Fruit fly (Drosophila melanogaster): ENCODE measurements around the gene CG9044.

CG9044 gene

dm6 chr2L:5944305-5945282, 4.7 kb upstream of the CG9044 start:
- TF ChIP-seq h (optimal IDR thresholded peaks at IDR 0.05): no peak
- TF ChIP-seq ttk (optimal IDR thresholded peaks at IDR 0.05): no peak
- no peak for TF ChIP-seq Myc (optimal IDR thresholded peaks at IDR 0.05)
- TF ChIP-seq Sin3A (optimal IDR thresholded peaks at IDR 0.05): no peak
- no peak for TF ChIP-seq psq (optimal IDR thresholded peaks at IDR 0.05)
- TF ChIP-seq insv (optimal IDR thresholded peaks at IDR 0.05): no peak

DNA sequence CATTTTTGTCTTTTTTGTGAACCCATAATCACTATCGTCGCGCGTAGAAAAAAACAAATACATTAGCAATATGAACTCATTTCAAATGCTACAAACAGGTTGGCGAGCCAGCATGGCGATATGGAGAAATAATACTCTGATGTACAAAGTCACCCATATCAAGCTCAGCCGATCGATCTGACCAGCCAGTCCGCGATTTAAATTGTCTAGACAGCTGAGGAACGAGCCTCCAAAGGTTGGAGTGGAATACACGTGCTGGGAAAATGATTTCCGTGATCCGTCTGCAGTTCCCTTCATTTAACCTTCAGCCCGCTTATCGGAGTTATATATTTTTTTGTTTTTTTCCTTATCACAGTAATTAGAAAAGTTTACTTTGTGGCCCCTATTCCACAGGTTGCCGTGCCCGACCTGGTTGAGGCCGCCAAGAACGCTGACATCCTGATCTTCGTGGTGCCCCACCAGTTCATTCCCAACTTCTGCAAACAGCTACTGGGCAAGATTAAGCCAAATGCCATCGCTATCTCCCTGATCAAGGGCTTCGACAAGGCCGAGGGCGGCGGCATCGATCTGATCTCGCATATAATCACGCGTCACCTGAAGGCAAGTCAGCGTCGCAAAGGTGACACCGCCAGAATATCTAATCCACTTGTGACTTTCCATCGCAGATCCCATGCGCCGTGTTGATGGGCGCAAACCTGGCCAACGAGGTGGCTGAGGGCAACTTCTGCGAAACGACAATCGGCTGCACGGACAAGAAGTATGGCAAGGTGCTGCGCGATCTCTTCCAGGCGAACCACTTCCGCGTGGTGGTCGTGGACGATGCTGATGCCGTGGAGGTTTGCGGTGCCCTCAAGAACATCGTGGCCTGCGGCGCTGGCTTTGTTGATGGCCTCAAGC, 3.4 kb upstream of the CG9044 start:
- TF ChIP-seq insv (optimal IDR thresholded peaks at IDR 0.05) (no peak), h (optimal IDR thresholded peaks at IDR 0.05) (no peak), Sin3A (optimal IDR thresholded peaks at IDR 0.05) (no peak), psq (optimal IDR thresholded peaks at IDR 0.05) (no peak), Myc (optimal IDR thresholded peaks at IDR 0.05) (no peak), ttk (optimal IDR thresholded peaks at IDR 0.05) (no peak)

DNA sequence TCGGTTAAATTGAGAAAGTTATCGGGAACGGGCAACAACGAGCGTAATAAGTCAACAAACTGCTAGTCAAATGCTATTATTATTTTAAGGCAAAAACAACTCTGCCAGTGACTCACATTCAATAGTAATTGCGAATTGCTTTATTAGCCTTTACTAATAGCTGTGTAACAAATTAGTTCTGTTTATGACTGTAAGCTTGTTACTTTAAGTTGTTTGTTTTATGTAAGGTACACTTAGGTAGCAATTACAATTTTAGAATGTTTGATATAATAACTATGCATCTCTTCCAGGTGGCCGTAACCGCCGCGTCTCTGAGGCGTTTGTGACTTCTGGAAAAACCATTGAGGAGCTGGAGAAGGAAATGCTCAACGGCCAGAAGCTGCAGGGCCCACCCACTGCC, 2.5 kb upstream of the CG9044 start:
- no peak for TF ChIP-seq h (optimal IDR thresholded peaks at IDR 0.05)
- TF ChIP-seq Myc (optimal IDR thresholded peaks at IDR 0.05): no peak
- TF ChIP-seq psq (optimal IDR thresholded peaks at IDR 0.05): no peak
- no peak for TF ChIP-seq ttk (optimal IDR thresholded peaks at IDR 0.05)
- TF ChIP-seq insv (optimal IDR thresholded peaks at IDR 0.05): no peak
- TF ChIP-seq Sin3A (optimal IDR thresholded peaks at IDR 0.05): no peak

dm6 chr2L:5947504-5947903, 1.7 kb upstream of the CG9044 start:
- TF ChIP-seq psq (optimal IDR thresholded peaks at IDR 0.05): no peak
- TF ChIP-seq ttk (optimal IDR thresholded peaks at IDR 0.05): no peak
- no peak for TF ChIP-seq Sin3A (optimal IDR thresholded peaks at IDR 0.05)
- TF ChIP-seq insv (optimal IDR thresholded peaks at IDR 0.05): no peak
- no peak for TF ChIP-seq Myc (optimal IDR thresholded peaks at IDR 0.05)

- no peak for TF ChIP-seq Sin3A (optimal IDR thresholded peaks at IDR 0.05)
- TF ChIP-seq h (optimal IDR thresholded peaks at IDR 0.05): no peak
- TF ChIP-seq psq (optimal IDR thresholded peaks at IDR 0.05): no peak
- no peak for TF ChIP-seq Myc (optimal IDR thresholded peaks at IDR 0.05)
Observed at dm6 chr2L:5956153-5956552, 6.9 kb downstream of the CG9044 start, which contains the start of gene CG13999. Gene CG13999 (minus strand): TSS chr2L:5956466.

DNA sequence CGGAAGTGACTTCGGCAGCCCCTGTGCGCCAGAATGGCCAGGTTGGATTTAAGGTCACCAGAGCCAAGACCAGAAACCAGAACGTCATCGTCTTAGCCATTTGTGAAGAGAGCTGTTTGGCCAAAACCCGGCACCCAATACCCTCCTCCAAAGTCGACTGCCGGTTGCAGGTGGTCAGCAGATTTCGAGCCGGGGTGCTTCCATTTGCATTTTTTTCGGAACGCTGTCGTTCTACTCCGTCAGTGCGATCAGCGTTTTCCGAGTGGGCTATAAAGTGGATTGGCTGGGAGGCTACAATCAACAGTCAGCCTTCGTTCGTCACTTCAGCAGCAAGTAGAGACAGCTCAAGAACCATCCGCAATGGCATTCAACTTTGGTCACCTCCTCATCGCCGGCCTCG, 7.5 kb downstream of the CG9044 start, which contains the start of the genes CG13998 and Vm26Ab:
CG13998 (minus strand) TSS at position 114 of the 400 bp plus-strand sequence.
Vm26Ab (plus strand) TSS at position 299 of the 400 bp plus-strand sequence.
- no peak for TF ChIP-seq ttk (optimal IDR thresholded peaks at IDR 0.05)

DNA sequence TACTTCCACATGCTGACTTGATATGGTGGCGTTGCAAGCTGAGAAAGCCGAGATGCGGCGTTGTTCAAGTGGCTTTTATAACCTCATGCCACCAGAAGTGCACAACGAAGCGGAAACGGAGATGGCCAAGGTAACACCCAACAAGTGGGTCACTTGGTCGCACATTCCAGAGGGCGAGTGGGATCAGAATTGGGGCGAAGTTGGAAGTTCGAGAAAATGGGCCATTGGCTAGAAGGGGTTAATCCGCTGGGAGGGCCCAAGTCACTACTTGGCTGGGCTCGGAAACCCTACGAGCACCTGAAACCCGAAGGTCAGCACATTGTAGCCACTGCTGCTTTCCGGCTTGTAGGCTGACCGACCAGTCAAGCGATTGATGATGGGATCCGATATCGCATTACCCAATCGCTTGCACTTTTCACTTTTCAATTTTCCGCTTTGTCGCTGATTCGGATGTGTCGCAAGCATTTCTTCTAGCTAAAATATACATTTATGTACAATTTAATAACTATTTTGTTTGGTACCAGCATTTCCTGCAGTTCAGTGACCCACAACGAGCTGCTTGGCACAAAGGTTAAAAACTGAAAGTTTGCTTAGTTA, 9.4 kb downstream of the CG9044 start, which contains the start of gene Vm26Ac:
Vm26Ac (minus strand) TSS at position 51 of the 597 bp plus-strand sequence.
- no peak for TF ChIP-seq insv (optimal IDR thresholded peaks at IDR 0.05)

DNA sequence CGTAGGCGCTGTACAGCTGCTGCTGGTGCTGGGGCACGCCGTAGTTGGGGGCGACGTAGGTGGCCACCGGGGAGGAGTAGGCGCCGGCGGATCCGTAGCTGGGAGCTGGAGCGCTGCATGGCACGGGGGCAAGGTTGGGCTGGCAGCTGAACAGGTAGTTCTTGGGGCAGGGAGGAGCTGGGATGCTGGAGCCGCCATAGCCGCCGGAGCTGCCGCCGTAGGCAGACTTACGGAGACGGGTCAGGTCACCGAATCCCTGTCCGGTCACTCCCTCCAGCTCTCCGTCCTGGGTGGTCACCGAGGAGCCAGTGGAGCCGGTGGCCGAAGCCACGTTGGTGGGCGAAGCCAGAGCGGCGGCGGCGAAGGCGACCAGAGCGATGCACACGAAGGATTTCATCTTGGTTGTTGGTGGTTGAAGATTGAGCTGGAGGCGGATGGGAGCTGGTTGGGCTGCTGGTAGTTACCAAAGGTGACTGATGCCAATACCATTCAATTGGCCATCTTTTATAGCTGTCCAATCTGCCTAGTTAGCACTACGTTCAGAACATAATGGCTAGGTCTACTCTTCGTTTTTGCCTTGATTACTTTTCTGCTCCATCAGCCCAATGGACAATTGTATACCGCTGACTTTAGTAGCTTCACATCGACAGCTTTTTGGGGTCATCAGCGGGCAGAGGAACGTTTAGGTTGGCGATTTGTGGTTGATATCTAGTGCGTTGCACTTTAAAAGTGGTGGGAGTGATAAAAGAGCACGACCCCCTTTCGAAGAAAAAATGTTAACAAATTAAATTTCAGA, 10.8 kb downstream of the CG9044 start, which contains the start of gene Vm26Aa:
Vm26Aa (minus strand) TSS at position 478 of the 796 bp plus-strand sequence.
- TF ChIP-seq Myc (optimal IDR thresholded peaks at IDR 0.05) (no peak), ttk (optimal IDR thresholded peaks at IDR 0.05) (no peak), Sin3A (optimal IDR thresholded peaks at IDR 0.05) (no peak), h (optimal IDR thresholded peaks at IDR 0.05) (no peak), insv (optimal IDR thresholded peaks at IDR 0.05) (no peak), psq (optimal IDR thresholded peaks at IDR 0.05) (no peak)

- TF ChIP-seq h (optimal IDR thresholded peaks at IDR 0.05) (no peak), psq (optimal IDR thresholded peaks at IDR 0.05) (no peak)
Observed at dm6 chr2L:5961169-5961918, 12.1 kb downstream of the CG9044 start.

DNA sequence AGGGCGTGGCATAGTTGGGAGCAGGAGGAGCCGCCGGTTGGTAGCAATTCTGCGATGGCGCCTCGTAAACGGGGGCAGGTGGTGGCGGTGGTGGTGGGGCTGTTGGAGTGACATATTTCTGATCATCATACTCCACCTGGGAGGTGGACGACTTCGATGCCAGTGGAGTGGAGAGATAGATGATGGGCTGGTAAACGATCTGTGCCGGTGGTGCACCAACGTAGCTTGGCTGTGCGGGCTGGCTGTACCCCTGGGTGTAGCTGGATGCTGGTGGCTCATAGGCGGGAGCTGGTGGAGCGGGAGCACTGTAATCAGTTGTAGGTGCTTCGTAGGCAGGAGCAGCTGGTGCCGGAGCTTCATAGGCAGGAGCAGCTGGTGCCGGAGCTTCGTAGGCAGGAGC, 14.0 kb downstream of the CG9044 start:
- no peak for TF ChIP-seq Sin3A (optimal IDR thresholded peaks at IDR 0.05)
- TF ChIP-seq insv (optimal IDR thresholded peaks at IDR 0.05): no peak
- TF ChIP-seq Myc (optimal IDR thresholded peaks at IDR 0.05): no peak
- no peak for TF ChIP-seq ttk (optimal IDR thresholded peaks at IDR 0.05)
- no peak for TF ChIP-seq h (optimal IDR thresholded peaks at IDR 0.05)
- no peak for TF ChIP-seq psq (optimal IDR thresholded peaks at IDR 0.05)

DNA sequence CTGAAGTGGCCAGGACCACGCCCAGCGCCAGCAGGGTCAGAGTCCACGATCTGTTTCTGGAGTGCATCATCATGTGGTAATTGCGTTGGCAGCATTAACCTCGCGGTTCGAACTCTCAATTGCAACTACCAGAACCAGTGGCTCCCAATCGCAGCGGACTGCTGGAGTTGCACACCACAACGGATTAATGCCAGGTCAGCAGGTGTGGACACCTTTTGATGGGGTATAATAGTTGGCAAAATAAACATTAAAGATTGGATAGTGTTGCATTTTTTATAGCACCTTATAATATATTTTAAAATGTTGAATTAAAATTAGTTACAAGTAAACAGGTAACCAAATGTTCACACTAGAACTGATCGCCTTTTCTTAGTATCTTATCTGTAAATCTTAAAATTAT, 15.0 kb downstream of the CG9044 start:
- TF ChIP-seq Sin3A (optimal IDR thresholded peaks at IDR 0.05): no peak
- TF ChIP-seq h (optimal IDR thresholded peaks at IDR 0.05): no peak
- TF ChIP-seq ttk (optimal IDR thresholded peaks at IDR 0.05): no peak
- no peak for TF ChIP-seq Myc (optimal IDR thresholded peaks at IDR 0.05)
- no peak for TF ChIP-seq insv (optimal IDR thresholded peaks at IDR 0.05)
